Fruit fly (Drosophila melanogaster): ENCODE data around the gene CG12645.

CG12645 gene

DNA sequence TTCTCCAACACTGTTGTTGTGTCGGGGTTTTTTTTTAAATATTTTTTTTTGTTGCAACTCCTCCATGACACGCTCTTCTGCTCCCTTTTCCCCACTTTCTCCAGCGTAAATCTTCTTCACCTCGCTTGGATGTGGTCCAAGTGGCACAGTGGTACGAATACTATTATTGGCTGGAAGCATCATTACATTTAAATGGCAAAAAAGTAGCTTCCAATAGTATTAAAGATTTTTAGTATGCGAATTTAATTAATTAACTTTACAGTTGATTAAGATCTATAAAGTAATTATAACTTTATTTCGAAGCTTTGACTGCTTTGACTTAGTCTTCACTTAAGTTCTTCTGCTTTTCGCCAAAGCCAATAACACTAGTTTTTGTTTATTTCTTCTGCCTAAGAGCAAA is 35.1 kb upstream of the CG12645 start (continued):
- TF ChIP-seq CG31627 (GFP tag; optimal IDR thresholded peaks at IDR 0.05) (peak; percentile 14), CG7368 (GFP tag; optimal IDR thresholded peaks at IDR 0.05) (no peak)

DNA sequence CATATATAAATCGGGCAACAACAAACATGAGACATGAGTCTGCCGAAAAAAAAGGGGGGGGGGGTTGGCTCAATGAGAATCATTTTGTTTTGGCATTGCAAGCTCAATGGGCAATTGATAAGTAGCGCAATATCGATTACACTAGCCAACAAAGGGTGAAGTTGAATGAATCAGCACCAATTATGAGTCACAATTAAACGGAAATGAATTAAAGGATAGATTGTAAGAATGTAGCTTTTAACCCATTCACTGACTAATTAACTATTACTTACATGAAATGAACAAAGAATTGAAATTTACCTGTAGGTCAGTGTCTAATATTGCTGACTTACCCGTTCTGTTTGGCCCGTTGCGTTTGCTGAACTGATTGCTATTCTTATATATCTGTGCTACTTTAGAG is 27.8 kb upstream of the CG12645 start:
- TF ChIP-seq Hr38 (GFP tag; optimal IDR thresholded peaks at IDR 0.05) (no peak), CG32006 (GFP tag; optimal IDR thresholded peaks at IDR 0.05) (peak; percentile 31), cyc (GFP tag; optimal IDR thresholded peaks at IDR 0.05) (peak; percentile 9), Smox (GFP tag; optimal IDR thresholded peaks at IDR 0.05) (peak; percentile 26), ss (GFP tag; optimal IDR thresholded peaks at IDR 0.05) (no peak), CG8319 (GFP tag; optimal IDR thresholded peaks at IDR 0.05) (no peak), fkh (GFP tag; optimal IDR thresholded peaks at IDR 0.05) (no peak), CG9139 (GFP tag; optimal IDR thresholded peaks at IDR 0.05) (no peak), vri (GFP tag; optimal IDR thresholded peaks at IDR 0.05) (no peak), dsx (GFP tag; optimal IDR thresholded peaks at IDR 0.05; ENCODE audit: poor library complexity, severe bottlenecking) (no peak), topi (GFP tag; optimal IDR thresholded peaks at IDR 0.05) (peak; percentile 27), Hr4 (GFP tag; optimal IDR thresholded peaks at IDR 0.05) (no peak), acj6 (GFP tag; optimal IDR thresholded peaks at IDR 0.05) (peak; percentile 1), CG1621 (tag; optimal IDR thresholded peaks at IDR 0.05) (no peak), lz (GFP tag; optimal IDR thresholded peaks at IDR 0.05) (peak; percentile 5), Eip75B (GFP tag; optimal IDR thresholded peaks at IDR 0.05) (no peak), CG8119 (GFP tag; IDR thresholded peaks at IDR 0.05) (peak; percentile 41; the same call in 2 of the 3 replicates), net (GFP tag; optimal IDR thresholded peaks at IDR 0.05) (peak; percentile 6), Met (GFP tag; optimal IDR thresholded peaks at IDR 0.05) (peak; percentile 34), Eip93F (GFP tag; optimal IDR thresholded peaks at IDR 0.05) (no peak), eg (GFP tag; IDR thresholded peaks at IDR 0.05) (peak; percentile 76), CG7368 (GFP tag; optimal IDR thresholded peaks at IDR 0.05) (no peak), Lpt (GFP tag; optimal IDR thresholded peaks at IDR 0.05) (no peak), Eip78C (GFP tag) (peak; percentile 83), CG11294 (GFP tag; IDR thresholded peaks at IDR 0.05) (peak; percentile 34; the same call in 1 of the 2 replicates), CG6854 (GFP tag; optimal IDR thresholded peaks at IDR 0.05) (no peak), esn (GFP tag; optimal IDR thresholded peaks at IDR 0.05) (peak; percentile 28), fd59A (GFP tag; optimal IDR thresholded peaks at IDR 0.05) (no peak), CG3919 (GFP tag; optimal IDR thresholded peaks at IDR 0.05) (peak; percentile 27), salr (GFP tag; optimal IDR thresholded peaks at IDR 0.05) (no peak), CG3032 (tag; optimal IDR thresholded peaks at IDR 0.05) (no peak), Sox14 (GFP tag; optimal IDR thresholded peaks at IDR 0.05) (peak; percentile 11), spab (GFP tag; optimal IDR thresholded peaks at IDR 0.05) (no peak), CG8632 (GFP tag; optimal IDR thresholded peaks at IDR 0.05) (no peak), CG6163 (GFP tag; IDR thresholded peaks at IDR 0.05) (peak; percentile 54; the same call in 2 of the 3 replicates), CG34406 (GFP tag; optimal IDR thresholded peaks at IDR 0.05) (no peak), CG6792 (GFP tag; optimal IDR thresholded peaks at IDR 0.05) (no peak), CG4318 (GFP tag; optimal IDR thresholded peaks at IDR 0.05) (peak; percentile 4), svp (GFP tag) (peak; percentile 73), OdsH (GFP tag; optimal IDR thresholded peaks at IDR 0.05) (peak; percentile 41), Sox102F (GFP tag; optimal IDR thresholded peaks at IDR 0.05) (peak; percentile 1), Hr39 (GFP tag; optimal IDR thresholded peaks at IDR 0.05) (peak; percentile 2), CG10669 (GFP tag; optimal IDR thresholded peaks at IDR 0.05) (no peak), Blimp-1 (GFP tag; optimal IDR thresholded peaks at IDR 0.05) (no peak), CG6808 (GFP tag; optimal IDR thresholded peaks at IDR 0.05) (no peak), CG10631 (GFP tag; optimal IDR thresholded peaks at IDR 0.05) (peak; percentile 14), CG11762 (GFP tag; optimal IDR thresholded peaks at IDR 0.05; ENCODE audit: insufficient read depth) (no peak), pdm3 (GFP tag; optimal IDR thresholded peaks at IDR 0.05) (no peak), CG31627 (GFP tag; optimal IDR thresholded peaks at IDR 0.05) (peak; percentile 7), CG16779 (tag; optimal IDR thresholded peaks at IDR 0.05) (no peak)
